Worm (Caenorhabditis elegans): ENCODE data around the gene T26E4.10.

ce11 chrV:15796087-15796486, 1.9 kb downstream of the T26E4.10 start, which contains the start of gene nhr-223:
- no peak for TF ChIP-seq zfp-2 (tag; optimal IDR thresholded peaks at IDR 0.05)
- TF ChIP-seq hif-1 (tag; optimal IDR thresholded peaks at IDR 0.05) = no peak
- no peak for TF ChIP-seq nhr-11 (tag; optimal IDR thresholded peaks at IDR 0.05)
- TF ChIP-seq mep-1 (tag; optimal IDR thresholded peaks at IDR 0.05) = no peak
- TF ChIP-seq skn-1 (tag; optimal IDR thresholded peaks at IDR 0.05) = no peak
- no peak for TF ChIP-seq F37D6.2 (tag; optimal IDR thresholded peaks at IDR 0.05)
- no peak for TF ChIP-seq Y105C5A.15 (GFP tag; IDR thresholded peaks at IDR 0.05)
- no peak for TF ChIP-seq nhr-237 (tag; optimal IDR thresholded peaks at IDR 0.05)
- TF ChIP-seq ztf-11 (tag; optimal IDR thresholded peaks at IDR 0.05) = no peak
- TF ChIP-seq nhr-77 (tag; optimal IDR thresholded peaks at IDR 0.05) = no peak
- no peak for TF ChIP-seq nhr-76 (tag; optimal IDR thresholded peaks at IDR 0.05)

Measured in whole organism, L4 larva.